Worm (Caenorhabditis elegans) whole organism, early embryonic: ENCODE measurements around the gene nhr-164.
"Not testable (repeated sequence)": the region's sequence is repeated elsewhere in the genome, so short reads cannot be mapped to it uniquely, and the experiment has no call there.

ENCODE experiments used
- B0310.2 ChIP-seq: sonication (generic microtip); optimal IDR thresholded peaks from 2 replicates; lab custom pipeline; 2016; ENCODE audit warnings: mild to moderate bottlenecking, missing genetic modification characterization, missing compliant biosample characterization
- F13C5.2 ChIP-seq: sonication (generic microtip); optimal IDR thresholded peaks from 2 replicates; lab custom pipeline; 2017; ENCODE audit warnings: mild to moderate bottlenecking, missing genetic modification characterization, inconsistent platforms, missing compliant biosample characterization
- aly-1 ChIP-seq: sonication (generic microtip); optimal IDR thresholded peaks from 2 replicates; lab custom pipeline; 2016; ENCODE audit warnings: missing genetic modification characterization, missing compliant biosample characterization
- ama-1 ChIP-seq: fragments of 150-350 bp; optimal IDR thresholded peaks from 2 replicates; lab custom pipeline; 2014
- ceh-13 ChIP-seq: fragments of 200-800 bp; sonication (Bioruptor generic); optimal IDR thresholded peaks from 2 replicates; lab custom pipeline; 2018; ENCODE audit warnings: mild to moderate bottlenecking, missing genetic modification characterization, missing compliant biosample characterization
- ceh-36 ChIP-seq: sonication (generic microtip); optimal IDR thresholded peaks from 2 replicates; lab custom pipeline; 2016; ENCODE audit warnings: missing genetic modification characterization, inconsistent platforms, missing compliant biosample characterization
- ets-7 ChIP-seq: sonication (generic microtip); optimal IDR thresholded peaks from 2 replicates; lab custom pipeline; 2016; ENCODE audit warnings: missing genotype, missing genetic modification characterization, missing compliant biosample characterization
- flt-1 ChIP-seq: fragments of 200-800 bp; sonication (Bioruptor generic); IDR thresholded peaks from 2 replicates; pipeline ENCODE4 v1.3.6; 2022; ENCODE audit warnings: missing genetic modification characterization, missing compliant biosample characterization
- hmbx-1 ChIP-seq: sonication (generic microtip); optimal IDR thresholded peaks from 2 replicates; lab custom pipeline; 2016; ENCODE audit warnings: mild to moderate bottlenecking, missing genetic modification characterization, missing compliant biosample characterization
- hmg-4 ChIP-seq: fragments of 200-800 bp; sonication (Bioruptor generic); optimal IDR thresholded peaks from 2 replicates; lab custom pipeline; 2018; ENCODE audit warnings: mild to moderate bottlenecking, missing genetic modification characterization, missing compliant biosample characterization
- hnd-1 ChIP-seq: sonication (generic microtip); optimal IDR thresholded peaks from 2 replicates; lab custom pipeline; 2016; ENCODE audit warnings: missing genetic modification characterization, missing compliant biosample characterization
- pes-1 ChIP-seq: fragments of 200-800 bp; sonication (Bioruptor generic); IDR thresholded peaks from 2 replicates; pipeline ENCODE4 v1.3.6; 2022; ENCODE audit warnings: missing genetic modification reagents, missing genetic modification characterization, missing compliant biosample characterization
- scrt-1 ChIP-seq: fragments of 200-800 bp; sonication (Bioruptor generic); IDR thresholded peaks from 2 replicates; pipeline ENCODE4 v1.3.6; 2022; ENCODE audit warnings: missing genetic modification characterization, missing compliant biosample characterization
- sea-1 ChIP-seq: fragments of 200-800 bp; sonication (Bioruptor generic); conservative IDR thresholded peaks from 2 replicates; pipeline ENCODE4 v1.3.6; 2022; ENCODE audit warnings: missing genetic modification characterization, missing compliant biosample characterization
- tbx-11 ChIP-seq: fragments of 200-800 bp; sonication (Bioruptor generic); IDR thresholded peaks from 2 replicates; pipeline ENCODE4 v1.3.6; 2022; ENCODE audit warnings: missing genetic modification characterization, missing compliant biosample characterization
- tbx-37 ChIP-seq: fragments of 200-800 bp; sonication (Bioruptor generic); conservative IDR thresholded peaks from 2 replicates; pipeline ENCODE4 v1.3.6; 2022; ENCODE audit warnings: missing genetic modification reagents, missing genetic modification characterization, missing compliant biosample characterization
- tra-4 ChIP-seq: sonication (generic microtip); optimal IDR thresholded peaks from 2 replicates; lab custom pipeline; 2017; ENCODE audit warnings: missing genetic modification characterization, missing compliant biosample characterization

nhr-164 gene

DNA sequence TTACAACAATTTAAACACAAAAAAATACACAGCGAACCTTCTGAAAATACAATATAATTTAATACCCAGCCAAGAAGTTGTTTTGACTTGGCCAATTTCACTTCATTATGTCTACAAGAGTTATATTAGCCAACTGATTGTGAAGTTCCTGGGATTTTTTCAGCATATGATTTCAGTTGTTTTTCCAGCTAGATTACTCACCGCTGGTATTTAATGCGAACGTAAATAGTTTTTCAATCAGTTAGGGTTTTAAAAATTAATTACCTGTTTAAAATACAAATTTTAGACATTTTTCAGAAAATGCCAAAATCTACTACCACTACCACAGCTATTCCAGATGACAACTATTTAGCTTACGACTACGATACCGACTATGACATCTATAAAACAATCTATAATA, 9.9 kb downstream of the nhr-164 start, which contains the start of gene srw-14:
TSS of gene srw-14 (plus strand) at position 301 of the 400 bp plus-strand sequence.
- TF ChIP-seq sea-1 (no peak), aly-1 (tag; lab: Kevin White, UChicago) (no peak), pes-1 (GFP tag; lab: Robert Waterston, UW) (no peak), flt-1 (GFP tag; lab: Robert Waterston, UW) (no peak), tbx-37 (GFP tag; lab: Robert Waterston, UW) (no peak), scrt-1 (GFP tag; lab: Robert Waterston, UW) (no peak), B0310.2 (tag; lab: Kevin White, UChicago) (no peak), F13C5.2 (tag; lab: Kevin White, UChicago) (no peak), ceh-13 (GFP tag; lab: Kevin White, UChicago) (no peak), hmbx-1 (no peak), hnd-1 (tag; lab: Kevin White, UChicago) (no peak), tbx-11 (GFP tag; lab: Robert Waterston, UW) (no peak), ets-7 (tag; lab: Kevin White, UChicago) (no peak), ama-1 (lab: Kevin White, UChicago) (no peak), tra-4 (tag; lab: Kevin White, UChicago) (no peak), ceh-36 (no peak), hmg-4 (no peak)

DNA sequence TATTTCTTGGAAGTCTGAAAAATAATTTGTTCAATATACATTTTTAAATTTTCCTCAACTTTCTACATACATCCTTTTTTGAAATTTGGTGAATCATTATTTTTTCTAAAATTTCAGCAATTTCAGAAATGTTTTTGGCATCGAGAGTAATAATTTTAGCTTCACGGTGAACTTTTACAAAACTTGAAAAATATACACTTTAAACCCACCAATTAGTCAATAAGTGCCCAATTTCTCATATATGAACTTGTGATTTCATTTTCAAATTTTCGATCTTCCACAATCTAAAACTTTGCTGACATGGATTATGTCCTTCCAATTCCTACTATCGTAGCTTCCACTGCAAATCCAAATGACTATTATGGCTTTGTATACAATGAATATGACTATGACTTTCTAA, 11.9 kb downstream of the nhr-164 start, which contains the start of gene srw-24:
TSS of gene srw-24 (plus strand) at position 301 of the 400 bp plus-strand sequence.
- no peak for TF ChIP-seq scrt-1 (GFP tag; lab: Robert Waterston, UW)
- TF ChIP-seq hnd-1 (tag; lab: Kevin White, UChicago), result no peak
- no peak for TF ChIP-seq ama-1 (lab: Kevin White, UChicago)
- no peak for TF ChIP-seq tra-4 (tag; lab: Kevin White, UChicago)
- no peak for TF ChIP-seq pes-1 (GFP tag; lab: Robert Waterston, UW)
- no peak for TF ChIP-seq hmbx-1
- no peak for TF ChIP-seq F13C5.2 (tag; lab: Kevin White, UChicago)

DNA sequence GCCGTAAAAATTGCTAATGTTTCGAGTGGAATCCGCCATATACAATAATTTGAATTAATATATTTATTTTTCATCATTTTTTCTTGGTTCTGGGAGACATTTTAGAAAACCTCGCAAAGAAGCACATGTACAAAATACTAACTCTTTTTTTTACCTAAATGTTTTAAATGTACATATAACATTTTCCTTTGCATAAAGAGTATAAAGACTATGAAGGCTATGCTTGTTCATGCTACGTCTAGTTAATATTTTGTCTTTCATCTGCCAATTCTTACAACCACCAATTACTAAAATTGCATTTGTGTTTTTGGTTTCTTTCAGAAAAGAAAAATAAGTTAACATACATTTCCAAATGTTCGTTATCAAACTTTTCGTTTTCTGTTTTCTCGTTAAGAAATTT, 14.2 kb downstream of the nhr-164 start, which contains the start of gene irld-25:
TSS of gene irld-25 (plus strand) at position 301 of the 400 bp plus-strand sequence.
- TF ChIP-seq B0310.2 (tag; lab: Kevin White, UChicago) (no peak), flt-1 (GFP tag; lab: Robert Waterston, UW) (no peak), ets-7 (tag; lab: Kevin White, UChicago) (no peak), hmg-4 (no peak), aly-1 (tag; lab: Kevin White, UChicago) (no peak), scrt-1 (GFP tag; lab: Robert Waterston, UW) (no peak), hnd-1 (tag; lab: Kevin White, UChicago) (no peak), hmbx-1 (no peak), ceh-13 (GFP tag; lab: Kevin White, UChicago) (no peak), pes-1 (GFP tag; lab: Robert Waterston, UW) (no peak), F13C5.2 (tag; lab: Kevin White, UChicago) (no peak), tbx-37 (GFP tag; lab: Robert Waterston, UW) (no peak), ceh-36 (no peak)

DNA sequence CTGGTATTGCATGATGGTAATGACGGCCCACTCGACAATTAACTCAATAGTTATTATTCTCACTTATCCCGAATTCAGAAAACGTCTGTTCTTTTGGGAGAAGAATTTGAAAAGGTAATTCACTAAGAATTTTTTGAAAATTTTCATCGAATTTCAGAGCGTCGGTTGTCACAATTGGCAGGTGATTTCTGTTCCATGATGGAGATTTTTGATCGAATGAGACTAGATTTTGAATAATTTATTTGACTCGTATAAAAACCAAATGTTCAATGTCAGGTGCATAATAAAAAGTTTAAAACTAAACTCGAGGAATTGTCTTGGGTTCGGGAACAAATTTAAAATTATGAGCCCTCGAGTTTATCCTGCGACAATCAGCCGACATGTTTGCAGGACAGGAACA, 18.9 kb downstream of the nhr-164 start, which contains the start of gene sri-25:
TSS of gene sri-25 (plus strand) at position 301 of the 400 bp plus-strand sequence.
- no peak for TF ChIP-seq tra-4 (tag; lab: Kevin White, UChicago)
- TF ChIP-seq ceh-13 (GFP tag; lab: Kevin White, UChicago), result no peak
- no peak for TF ChIP-seq hmbx-1
- no peak for TF ChIP-seq tbx-37 (GFP tag; lab: Robert Waterston, UW)
- no peak for TF ChIP-seq ceh-36
- no peak for TF ChIP-seq flt-1 (GFP tag; lab: Robert Waterston, UW)
- no peak for TF ChIP-seq ama-1 (lab: Kevin White, UChicago)
- TF ChIP-seq hmg-4, result no peak
- no peak for TF ChIP-seq B0310.2 (tag; lab: Kevin White, UChicago)
- TF ChIP-seq pes-1 (GFP tag; lab: Robert Waterston, UW), result no peak
- TF ChIP-seq sea-1, result no peak
- no peak for TF ChIP-seq hnd-1 (tag; lab: Kevin White, UChicago)
- TF ChIP-seq F13C5.2 (tag; lab: Kevin White, UChicago), result no peak
- TF ChIP-seq tbx-11 (GFP tag; lab: Robert Waterston, UW), result no peak
- TF ChIP-seq ets-7 (tag; lab: Kevin White, UChicago), result no peak

DNA sequence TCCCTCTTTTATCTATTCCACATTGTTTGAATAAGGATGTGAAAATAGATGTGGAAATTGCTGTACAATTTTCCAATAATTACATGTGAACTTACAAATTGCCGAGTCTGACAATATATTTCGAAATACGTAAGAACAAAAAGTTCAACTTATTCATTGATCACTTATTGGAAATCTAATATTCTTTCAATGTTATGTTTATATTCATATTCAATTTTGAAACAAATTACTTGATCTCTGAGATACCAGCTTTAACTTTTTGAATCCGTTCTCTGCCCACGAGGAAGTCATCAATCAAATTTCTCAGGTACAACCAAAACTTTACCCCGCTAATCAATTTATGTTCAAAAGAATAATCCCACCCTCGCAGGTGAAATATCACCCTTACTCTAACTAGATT, 20.4 kb downstream of the nhr-164 start, which contains the start of gene sri-26:
TSS of gene sri-26 (plus strand) at position 301 of the 400 bp plus-strand sequence.
- TF ChIP-seq hmbx-1, ceh-36, sea-1: not testable (repeated sequence)

DNA sequence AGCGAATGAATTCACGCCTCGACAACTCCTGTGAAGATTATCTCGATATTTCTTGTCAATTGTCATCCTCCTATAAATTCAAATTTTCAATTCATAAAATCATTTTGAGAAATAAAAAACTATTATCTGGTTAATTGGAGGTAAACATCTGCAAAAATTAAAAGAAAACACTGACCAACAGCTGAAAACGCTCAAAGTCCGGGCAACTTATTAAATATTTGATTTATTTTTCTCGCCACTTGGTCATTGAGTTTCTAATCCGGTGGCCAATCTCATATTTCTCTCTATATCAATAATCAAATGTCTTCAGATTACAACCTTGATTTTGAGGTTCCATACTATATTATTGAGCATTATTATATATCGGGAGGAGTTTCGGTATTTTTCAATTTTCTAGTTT, 23.7 kb downstream of the nhr-164 start, which contains the start of gene sri-24:
TSS of gene sri-24 (plus strand) at position 301 of the 400 bp plus-strand sequence.
- not testable (repeated sequence) for TF ChIP-seq aly-1, tra-4, hnd-1 (tag; lab: Kevin White, UChicago)

DNA sequence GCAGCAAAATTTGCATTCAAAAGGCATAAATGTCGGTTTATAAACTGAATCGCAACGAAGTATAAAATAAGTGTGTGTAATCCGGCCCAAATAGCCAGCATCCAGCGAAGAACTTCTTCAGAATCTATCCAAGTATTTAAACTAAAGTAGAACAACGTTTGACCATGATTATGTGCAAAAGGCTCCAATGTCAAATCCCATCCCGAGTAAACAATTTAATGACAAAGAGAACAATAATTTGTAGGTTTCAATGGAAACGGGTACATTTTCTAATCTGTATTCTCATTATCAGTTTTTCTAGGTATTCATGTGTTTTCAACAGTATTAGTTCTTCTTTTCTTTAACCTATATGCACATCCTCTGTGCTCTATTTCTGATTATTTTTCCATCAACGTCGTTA, 27.9 kb downstream of the nhr-164 start, which contains the start of gene C41G6.12:
TSS of gene C41G6.12 (minus strand) at position 101 of the 400 bp plus-strand sequence.
- not testable (repeated sequence) for TF ChIP-seq hmg-4; sea-1; ama-1 (lab: Kevin White, UChicago)

DNA sequence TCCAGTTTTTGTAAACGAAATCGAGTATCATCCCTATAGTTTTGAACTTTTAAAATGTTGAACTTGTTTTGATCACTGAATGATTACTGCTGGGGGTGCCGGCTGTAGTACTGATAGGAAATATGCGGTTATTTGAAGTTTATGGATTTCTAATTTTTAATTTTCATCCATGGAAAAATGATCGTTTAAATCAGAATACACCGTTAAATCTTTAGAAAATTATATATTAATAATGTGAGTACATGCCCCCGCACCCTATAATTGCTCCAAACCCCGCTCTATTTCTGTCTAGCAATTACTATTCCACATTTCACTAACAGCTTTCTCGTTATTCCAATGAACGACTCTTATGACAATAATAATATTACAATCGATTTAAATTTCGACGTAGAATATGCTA, 35.8 kb downstream of the nhr-164 start, which contains the start of gene Y75B12B.10:
TSS of gene Y75B12B.10 (plus strand) at position 301 of the 400 bp plus-strand sequence.
- TF ChIP-seq ama-1 (lab: Kevin White, UChicago) (no peak), ets-7 (tag; lab: Kevin White, UChicago) (no peak), hmg-4 (no peak), F13C5.2 (tag; lab: Kevin White, UChicago) (no peak), ceh-13 (GFP tag; lab: Kevin White, UChicago) (no peak)
